Worm (Caenorhabditis elegans): ENCODE data around the gene K01B6.3.
A peak's percentile ranks its signal among the peaks of the same experiment; 100 is the strongest.

The K01B6.3 gene

DNA sequence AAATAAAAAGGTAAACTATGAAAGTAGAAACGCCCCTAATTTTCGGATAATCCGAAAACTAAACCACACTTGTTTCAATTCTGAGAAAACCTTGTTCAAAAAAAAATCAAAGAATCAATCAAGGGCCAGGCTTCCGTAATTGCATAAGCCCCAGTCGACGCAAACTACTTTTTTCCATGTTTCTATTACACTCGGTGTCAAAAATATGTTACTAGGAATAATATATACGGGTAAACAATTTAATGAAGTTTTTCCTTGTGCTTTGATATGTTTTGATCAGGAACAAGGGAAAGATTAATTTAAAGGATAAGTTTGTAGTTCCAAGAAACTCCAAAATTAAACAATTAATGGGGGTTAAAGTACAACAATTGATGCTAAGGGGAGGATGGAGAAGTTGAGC lies 9.8 kb downstream of the K01B6.3 start:
- TF ChIP-seq unc-130 (GFP tag; optimal IDR thresholded peaks at IDR 0.05) (no peak), egrh-3 (GFP tag; IDR thresholded peaks at IDR 0.05) (no peak)

DNA sequence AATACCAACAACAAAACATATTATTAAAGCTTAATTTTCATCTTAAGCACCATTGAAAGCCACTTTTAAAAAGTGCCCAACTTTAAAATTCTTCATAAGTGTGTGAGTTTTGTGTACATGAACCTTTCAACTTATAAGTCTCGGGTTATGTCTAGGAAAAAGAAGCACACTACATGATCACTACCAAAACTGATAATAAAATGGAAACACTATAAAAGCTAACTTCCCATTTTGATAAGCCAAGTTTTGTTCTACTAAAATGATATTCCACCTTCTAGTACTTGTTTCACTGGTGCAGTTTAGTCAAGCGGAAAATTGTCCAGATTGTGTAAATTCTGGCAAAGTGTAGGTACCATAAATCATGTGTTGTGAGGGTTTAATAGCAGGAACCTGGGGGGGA lies 14.5 kb downstream of the K01B6.3 start, which contains the start of gene C40H1.8:
C40H1.8 (plus strand) TSS at position 242 of the 400 bp plus-strand sequence.
- TF ChIP-seq madf-8 (GFP tag; conservative IDR thresholded peaks at IDR 0.05) (no peak), dox-1 (GFP tag; IDR thresholded peaks at IDR 0.05) (no peak), Y95B8A.8 (GFP tag; IDR thresholded peaks at IDR 0.05) (no peak), snpc-3.4 (tag; optimal IDR thresholded peaks at IDR 0.05) (no peak)

DNA sequence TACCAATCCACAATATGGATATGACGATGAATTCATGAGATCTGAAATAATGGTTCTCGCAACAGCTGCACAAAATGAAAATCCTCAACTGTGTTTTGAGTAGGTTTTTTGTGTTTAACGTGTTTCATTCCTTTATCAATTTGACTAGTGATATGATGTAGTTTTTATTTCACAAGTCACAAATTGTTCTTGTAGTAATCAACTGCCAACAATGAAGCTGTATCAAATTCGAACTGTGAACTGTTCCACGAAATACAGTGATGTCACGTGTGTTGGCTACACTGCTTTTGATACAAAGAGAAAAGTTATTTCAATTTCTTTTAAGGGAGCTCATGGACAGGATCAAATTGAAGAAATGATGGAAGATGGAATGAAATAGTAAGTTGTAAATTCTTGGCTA lies 15.2 kb downstream of the K01B6.3 start:
- TF ChIP-seq nhr-80 (tag; optimal IDR thresholded peaks at IDR 0.05) (peak; percentile 38), athp-1 (tag; optimal IDR thresholded peaks at IDR 0.05) (no peak), B0035.1 (tag; optimal IDR thresholded peaks at IDR 0.05) (no peak), nfya-1 (tag; optimal IDR thresholded peaks at IDR 0.05; ENCODE audit: borderline replicate concordance, insufficient read depth) (no peak), pha-4 (tag; optimal IDR thresholded peaks at IDR 0.05) (no peak)

DNA sequence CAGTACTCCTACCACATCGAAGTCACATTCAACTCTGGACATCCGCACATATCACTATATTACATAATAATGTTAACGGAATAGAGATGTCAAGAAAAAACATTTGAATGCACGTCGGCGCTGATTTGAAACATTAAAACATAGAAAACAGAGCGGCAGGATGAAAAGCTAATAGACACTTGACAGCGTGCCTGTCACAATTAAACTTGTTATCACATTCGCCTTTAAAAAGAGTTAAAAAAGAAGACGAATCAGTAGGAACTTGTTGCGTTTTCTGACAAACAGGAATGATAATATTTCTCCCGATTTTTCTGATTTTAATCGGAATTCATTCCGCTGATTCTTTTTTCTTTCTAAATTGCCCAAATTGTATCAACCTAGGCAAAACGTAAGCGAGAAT lies 17.6 kb downstream of the K01B6.3 start:
- TF ChIP-seq hrde-1 (tag; optimal IDR thresholded peaks at IDR 0.05; ENCODE audit: borderline replicate concordance) (no peak), nhr-80 (tag; optimal IDR thresholded peaks at IDR 0.05) (peak; percentile 79), cebp-2 (GFP tag; IDR thresholded peaks at IDR 0.05) (no peak), tlf-1 (GFP tag; optimal IDR thresholded peaks at IDR 0.05) (no peak), F23B12.7 (tag; optimal IDR thresholded peaks at IDR 0.05; ENCODE audit: insufficient read depth) (no peak), C17E4.6 (GFP tag; IDR thresholded peaks at IDR 0.05) (no peak), ceh-40 (GFP tag; IDR thresholded peaks at IDR 0.05) (no peak)

DNA sequence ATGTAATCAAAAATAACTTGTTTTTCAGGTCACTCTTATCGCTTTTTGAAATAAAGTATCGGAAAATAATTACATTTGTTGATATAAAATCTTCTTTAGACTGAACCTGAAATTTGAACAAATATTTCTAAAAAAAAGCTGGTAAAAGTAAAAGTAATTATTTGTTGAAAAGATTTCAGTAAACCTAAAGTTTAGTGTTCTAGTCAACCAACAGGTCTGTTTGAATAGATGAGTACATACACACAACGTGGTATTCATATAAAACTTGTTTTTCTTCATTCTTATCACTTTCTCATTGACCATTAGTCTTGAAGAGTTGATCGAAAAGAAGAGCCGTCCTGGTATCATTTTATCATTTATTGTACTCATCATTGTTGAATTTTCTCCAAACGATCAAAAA lies 19.6 kb downstream of the K01B6.3 start, which contains the start of gene C40H1.9:
C40H1.9 (plus strand) TSS at position 301 of the 400 bp plus-strand sequence.
- TF ChIP-seq F57C9.4 (tag; optimal IDR thresholded peaks at IDR 0.05) (no peak), dox-1 (GFP tag; IDR thresholded peaks at IDR 0.05) (no peak), snpc-1.3 (tag; optimal IDR thresholded peaks at IDR 0.05; ENCODE audit: insufficient read depth) (no peak)

DNA sequence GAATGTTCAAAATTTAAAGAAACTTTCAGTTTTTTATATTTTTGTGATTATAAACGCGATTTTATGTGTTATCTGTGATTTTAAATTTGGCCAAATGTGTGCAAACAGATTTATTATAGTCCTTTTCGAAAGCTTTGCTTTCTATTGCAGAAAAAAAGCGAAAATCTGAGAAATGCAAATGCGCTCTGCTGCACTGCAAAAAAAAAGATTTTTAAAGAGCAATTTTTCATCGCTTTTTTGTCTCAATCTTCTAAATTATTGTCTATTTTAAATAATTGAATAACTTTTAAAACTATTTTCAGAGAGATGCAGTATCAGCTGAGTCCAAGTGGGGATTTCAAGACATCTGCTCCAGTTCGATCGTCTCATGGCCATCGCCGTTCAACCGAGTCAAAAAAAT lies 22.0 kb downstream of the K01B6.3 start, which contains the start of gene cpb-1:
cpb-1 (plus strand) TSS at position 301 of the 400 bp plus-strand sequence.
- TF ChIP-seq dpl-1 (GFP tag; optimal IDR thresholded peaks at IDR 0.05) (no peak), efl-1 (GFP tag; optimal IDR thresholded peaks at IDR 0.05) (no peak), fkh-3 (tag; optimal IDR thresholded peaks at IDR 0.05) (no peak), him-1 (tag; optimal IDR thresholded peaks at IDR 0.05) (no peak), aptf-3 (GFP tag; IDR thresholded peaks at IDR 0.05) (no peak), die-1 (tag; optimal IDR thresholded peaks at IDR 0.05) (no peak)

DNA sequence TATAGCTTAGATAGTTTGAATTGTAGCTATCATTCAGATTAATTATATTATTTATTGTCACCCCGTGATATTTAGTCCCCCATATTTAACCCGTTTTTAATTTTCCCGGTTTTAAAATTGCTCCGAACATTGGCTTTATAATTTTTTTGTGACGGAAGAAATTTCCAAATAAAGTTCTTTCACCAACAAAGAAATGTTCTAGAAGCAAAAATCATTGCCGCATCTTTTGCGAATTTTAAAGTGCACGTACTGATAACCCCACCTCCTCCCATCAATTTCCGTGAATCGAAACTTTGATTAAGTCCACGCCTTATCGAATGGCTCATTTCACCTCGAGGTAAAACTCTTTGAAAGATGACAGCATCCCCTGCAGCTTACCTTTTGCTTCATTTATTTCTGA lies 24.7 kb downstream of the K01B6.3 start, which contains the start of gene C40H1.7:
C40H1.7 (plus strand) TSS at position 301 of the 400 bp plus-strand sequence.
- no peak for TF ChIP-seq nfya-2 (GFP tag; IDR thresholded peaks at IDR 0.05)
- no peak for TF ChIP-seq die-1 (tag; optimal IDR thresholded peaks at IDR 0.05)
- no peak for TF ChIP-seq xnd-1 (tag; optimal IDR thresholded peaks at IDR 0.05)
- TF ChIP-seq nhr-80 (tag; optimal IDR thresholded peaks at IDR 0.05), result peak; percentile 38
- TF ChIP-seq ama-1 (optimal IDR thresholded peaks at IDR 0.05), result no peak
- TF ChIP-seq ama-1 (GFP tag; optimal IDR thresholded peaks at IDR 0.05), result no peak

Data from whole organism, young adult.